Worm (Caenorhabditis elegans) whole organism, L1 larva: Measurements from ENCODE around the gene srbc-24.

Source experiments
- aly-2 ChIP-seq: fragments of 150-350 bp; optimal IDR thresholded peaks from 2 replicates; lab custom pipeline; 2014; ENCODE audit warnings: missing biosample characterization, missing genetic modification characterization
- fkh-8 ChIP-seq: sonication (generic microtip); optimal IDR thresholded peaks from 2 replicates; lab custom pipeline; 2016; ENCODE audit warnings: mild to moderate bottlenecking, missing genetic modification characterization, missing compliant biosample characterization
- hlh-4 ChIP-seq: sonication (generic microtip); optimal IDR thresholded peaks from 2 replicates; lab custom pipeline; 2016; ENCODE audit warnings: mild to moderate bottlenecking, missing genetic modification characterization, missing compliant biosample characterization
- lin-15B ChIP-seq: fragments of 150-350 bp; sonication (generic microtip); optimal IDR thresholded peaks from 3 replicates; lab custom pipeline; 2014; ENCODE audit warnings: missing biosample characterization, missing genetic modification characterization
- nhr-11 ChIP-seq: fragments of 150-350 bp; optimal IDR thresholded peaks from 2 replicates; lab custom pipeline; 2014; ENCODE audit warnings: missing biosample characterization, missing genetic modification characterization
- nhr-47 ChIP-seq: sonication (generic microtip); optimal IDR thresholded peaks from 2 replicates; lab custom pipeline; 2016; ENCODE audit warnings: mild to moderate bottlenecking, missing genetic modification characterization, moderate library complexity, missing compliant biosample characterization
- pqm-1 ChIP-seq: sonication (generic microtip); optimal IDR thresholded peaks from 3 replicates; lab custom pipeline; 2017; ENCODE audit warnings: missing biosample characterization, missing genetic modification characterization
- tbx-2 ChIP-seq: sonication (generic microtip); optimal IDR thresholded peaks from 2 replicates; lab custom pipeline; 2016; ENCODE audit warnings: missing genetic modification characterization, missing compliant biosample characterization
- tlp-1 ChIP-seq: fragments of 150-350 bp; optimal IDR thresholded peaks from 2 replicates; lab custom pipeline; 2014; ENCODE audit warnings: missing biosample characterization, missing genetic modification characterization
- unc-130 ChIP-seq: fragments of 150-350 bp; optimal IDR thresholded peaks from 2 replicates; lab custom pipeline; 2017; ENCODE audit warnings: missing biosample characterization, missing genetic modification characterization, inconsistent platforms
- zip-4 ChIP-seq: fragments of 200-800 bp; sonication (Bioruptor generic); optimal IDR thresholded peaks from 2 replicates; lab custom pipeline; 2018; ENCODE audit warnings: mild to moderate bottlenecking, missing genetic modification characterization, moderate library complexity, missing compliant biosample characterization
- ztf-11 ChIP-seq, 2 experiments: sonication (generic microtip); optimal IDR thresholded peaks; 2 replicates each; lab custom pipeline; 2016 to 2017; ENCODE audit warnings: missing genetic modification characterization in 2 of 2, missing biosample characterization in 1 of 2, missing compliant biosample characterization in 1 of 2
- ztf-4 ChIP-seq: fragments of 150-350 bp; optimal IDR thresholded peaks from 2 replicates; lab custom pipeline; 2014; ENCODE audit warnings: missing biosample characterization, missing genetic modification characterization

- peak in 1 of 2 experiments; percentile 94 for TF ChIP-seq ztf-11 (tag; optimal IDR thresholded peaks at IDR 0.05; lab: Kevin White, UChicago)
- no peak for TF ChIP-seq tlp-1
- TF ChIP-seq unc-130 (tag; lab: Kevin White, UChicago) = no peak
- peak; percentile 90 for TF ChIP-seq tbx-2 (tag; lab: Kevin White, UChicago)
- peak; percentile 59 for TF ChIP-seq hlh-4 (tag; lab: Kevin White, UChicago)
- TF ChIP-seq aly-2 (tag; lab: Kevin White, UChicago) = peak; percentile 6
- peak; percentile 92 for TF ChIP-seq nhr-47 (tag; lab: Kevin White, UChicago)
- TF ChIP-seq pqm-1 (tag; lab: Kevin White, UChicago) = no peak
- no peak for TF ChIP-seq ztf-4
- TF ChIP-seq zip-4 (GFP tag; lab: Kevin White, UChicago) = peak; percentile 36
- peak; percentile 76 for TF ChIP-seq fkh-8 (tag; lab: Kevin White, UChicago)
- peak; percentile 62 for TF ChIP-seq lin-15B
- no peak for TF ChIP-seq nhr-11 (tag; lab: Kevin White, UChicago)
Observed at ce11 chrV:2126996-2127585, 24.5 kb upstream of the srbc-24 start, which contains the start of gene ldp-1.
